Fruit fly (Drosophila melanogaster): ENCODE data around the gene CG14933.

- TF ChIP-seq CG3032 (tag; optimal IDR thresholded peaks at IDR 0.05), result no peak
- no peak for TF ChIP-seq cyc (GFP tag; optimal IDR thresholded peaks at IDR 0.05)
- peak; percentile 2 for TF ChIP-seq pdm3 (GFP tag; optimal IDR thresholded peaks at IDR 0.05)
Measured at dm6 chr2L:11807697-11808226, 34.9 kb upstream of the CG14933 start.
